Fruit fly (Drosophila melanogaster) whole organism, prepupa: ENCODE results near the gene Rb97D.

ENCODE experiments used
- CG10669 ChIP-seq: fragments of 200-800 bp; sonication (Bioruptor generic); optimal IDR thresholded peaks from 3 replicates; lab custom pipeline; 2018; ENCODE audit warnings: missing biosample characterization, mild to moderate bottlenecking, missing genetic modification characterization, moderate library complexity
- CG11294 ChIP-seq: fragments of 200-800 bp; sonication (Bioruptor generic); IDR thresholded peaks from 2 replicates; pipeline ENCODE4 v1.3.6; 2022; ENCODE audit warnings: missing biosample characterization, missing genetic modification characterization
- CG11762 ChIP-seq: fragments of 200-800 bp; sonication (Bioruptor generic); optimal IDR thresholded peaks from 3 replicates; lab custom pipeline; 2016; ENCODE audit warnings: missing biosample characterization, missing genetic modification characterization; ENCODE audit not compliant: insufficient read depth
- CG15336 ChIP-seq: fragments of 200-800 bp; sonication (Bioruptor generic); IDR thresholded peaks from 2 replicates; pipeline ENCODE4 v1.3.6; 2022; ENCODE audit warnings: missing biosample characterization, missing genetic modification characterization
- CG3032 ChIP-seq: fragments of 200-800 bp; optimal IDR thresholded peaks from 2 replicates; lab custom pipeline; 2019; ENCODE audit warnings: missing biosample characterization, mild to moderate bottlenecking, missing genetic modification characterization, moderate library complexity
- CG32006 ChIP-seq: fragments of 200-800 bp; sonication (Bioruptor generic); optimal IDR thresholded peaks from 3 replicates; lab custom pipeline; 2017; ENCODE audit warnings: missing biosample characterization, mild to moderate bottlenecking, missing genetic modification characterization
- CG3919 ChIP-seq: fragments of 200-800 bp; sonication (Bioruptor generic); optimal IDR thresholded peaks from 3 replicates; lab custom pipeline; 2016; ENCODE audit warnings: missing biosample characterization, missing genetic modification characterization
- CG4318 ChIP-seq: fragments of 200-800 bp; sonication (Bioruptor generic); optimal IDR thresholded peaks from 3 replicates; lab custom pipeline; 2017; ENCODE audit warnings: missing biosample characterization, mild to moderate bottlenecking, missing genetic modification characterization
- CG6163 ChIP-seq: fragments of 200-800 bp; sonication (Bioruptor generic); IDR thresholded peaks from 3 replicates; pipeline ENCODE4 v1.3.6; 2022; ENCODE audit warnings: missing biosample characterization, missing genetic modification characterization
- CG6808 ChIP-seq: fragments of 200-800 bp; sonication (Bioruptor generic); optimal IDR thresholded peaks from 3 replicates; lab custom pipeline; 2017; ENCODE audit warnings: missing biosample characterization, missing genetic modification characterization, mild to moderate bottlenecking, moderate library complexity, missing genetic modification reagents
- CG6854 ChIP-seq: fragments of 200-800 bp; sonication (Bioruptor generic); optimal IDR thresholded peaks from 2 replicates; lab custom pipeline; 2017; ENCODE audit warnings: missing biosample characterization, mild to moderate bottlenecking, missing genetic modification characterization
- CG8119 ChIP-seq: fragments of 200-800 bp; sonication (Bioruptor generic); IDR thresholded peaks from 3 replicates; pipeline ENCODE4 v1.3.6; 2022; ENCODE audit warnings: missing biosample characterization, missing genetic modification characterization
- CG8319 ChIP-seq: fragments of 200-800 bp; sonication (Bioruptor generic); optimal IDR thresholded peaks from 3 replicates; lab custom pipeline; 2016; ENCODE audit warnings: missing biosample characterization, missing genetic modification characterization
- CG8632 ChIP-seq: fragments of 200-800 bp; sonication (Bioruptor generic); optimal IDR thresholded peaks from 3 replicates; lab custom pipeline; 2016; ENCODE audit warnings: missing biosample characterization, missing genetic modification characterization
- Eip78C ChIP-seq: fragments of 200-800 bp; sonication (Bioruptor generic); peaks from one replicate; lab custom pipeline; 2016; ENCODE audit warnings: missing biosample characterization, missing genetic modification characterization
- Hr39 ChIP-seq: fragments of 200-800 bp; sonication (Bioruptor generic); optimal IDR thresholded peaks from 2 replicates; lab custom pipeline; 2016; ENCODE audit warnings: missing biosample characterization, missing genetic modification characterization
- Lpt ChIP-seq: fragments of 200-800 bp; sonication (Bioruptor generic); optimal IDR thresholded peaks from 3 replicates; lab custom pipeline; 2016; ENCODE audit warnings: missing biosample characterization, missing genetic modification characterization
- Met ChIP-seq: fragments of 200-800 bp; sonication (Bioruptor generic); optimal IDR thresholded peaks from 3 replicates; lab custom pipeline; 2016; ENCODE audit warnings: missing biosample characterization, missing genetic modification characterization
- OdsH ChIP-seq: fragments of 200-800 bp; sonication (Bioruptor generic); optimal IDR thresholded peaks from 3 replicates; lab custom pipeline; 2016; ENCODE audit warnings: missing biosample characterization, missing genetic modification characterization
- Sox102F ChIP-seq: fragments of 200-800 bp; sonication (Bioruptor generic); optimal IDR thresholded peaks from 2 replicates; lab custom pipeline; 2016; ENCODE audit warnings: missing biosample characterization, mild to moderate bottlenecking, missing genetic modification characterization
- Sox15 ChIP-seq: fragments of 200-800 bp; sonication (Bioruptor generic); optimal IDR thresholded peaks from 3 replicates; lab custom pipeline; 2016; ENCODE audit warnings: missing biosample characterization, missing genetic modification characterization
- acj6 ChIP-seq: fragments of 200-800 bp; sonication (Bioruptor generic); optimal IDR thresholded peaks from 3 replicates; lab custom pipeline; 2016; ENCODE audit warnings: missing biosample characterization, missing genetic modification characterization
- cyc ChIP-seq: fragments of 200-800 bp; sonication (Bioruptor generic); optimal IDR thresholded peaks from 3 replicates; lab custom pipeline; 2016; ENCODE audit warnings: missing biosample characterization, missing genetic modification characterization
- eg ChIP-seq: fragments of 200-800 bp; sonication (Bioruptor generic); IDR thresholded peaks from 3 replicates; pipeline ENCODE4 v1.3.6; 2022; ENCODE audit warnings: missing biosample characterization, missing genetic modification characterization
- esn ChIP-seq: fragments of 200-800 bp; sonication (Bioruptor generic); optimal IDR thresholded peaks from 2 replicates; lab custom pipeline; 2016; ENCODE audit warnings: missing biosample characterization, mild to moderate bottlenecking, missing genetic modification characterization, moderate library complexity
- fd85E ChIP-seq: fragments of 200-800 bp; sonication (Bioruptor generic); optimal IDR thresholded peaks from 3 replicates; lab custom pipeline; 2016; ENCODE audit warnings: missing biosample characterization, missing genetic modification characterization
- fkh ChIP-seq: fragments of 200-800 bp; sonication (Bioruptor generic); optimal IDR thresholded peaks from 3 replicates; lab custom pipeline; 2017; ENCODE audit warnings: missing biosample characterization, mild to moderate bottlenecking, missing genetic modification characterization, moderate library complexity
- net ChIP-seq: fragments of 200-800 bp; sonication (Bioruptor generic); optimal IDR thresholded peaks from 3 replicates; lab custom pipeline; 2016; ENCODE audit warnings: missing biosample characterization, missing genetic modification characterization
- spab ChIP-seq: fragments of 200-800 bp; sonication (Bioruptor generic); optimal IDR thresholded peaks from 2 replicates; lab custom pipeline; 2017; ENCODE audit warnings: missing biosample characterization, mild to moderate bottlenecking, missing genetic modification characterization, missing genetic modification reagents
- ss ChIP-seq, 2 experiments: fragments of 200-800 bp; sonication (Bioruptor generic); optimal IDR thresholded peaks; 2 replicates in 1 of 2; 3 replicates in 1 of 2; lab custom pipeline; 2017 to 2018; ENCODE audit warnings: mild to moderate bottlenecking in 2 of 2, missing biosample characterization in 2 of 2, missing genetic modification characterization in 2 of 2, moderate library complexity in 1 of 2
- svp ChIP-seq: fragments of 200-800 bp; sonication (Bioruptor generic); peaks from one replicate; lab custom pipeline; 2016; ENCODE audit warnings: missing biosample characterization, missing genetic modification characterization

The Rb97D gene

DNA sequence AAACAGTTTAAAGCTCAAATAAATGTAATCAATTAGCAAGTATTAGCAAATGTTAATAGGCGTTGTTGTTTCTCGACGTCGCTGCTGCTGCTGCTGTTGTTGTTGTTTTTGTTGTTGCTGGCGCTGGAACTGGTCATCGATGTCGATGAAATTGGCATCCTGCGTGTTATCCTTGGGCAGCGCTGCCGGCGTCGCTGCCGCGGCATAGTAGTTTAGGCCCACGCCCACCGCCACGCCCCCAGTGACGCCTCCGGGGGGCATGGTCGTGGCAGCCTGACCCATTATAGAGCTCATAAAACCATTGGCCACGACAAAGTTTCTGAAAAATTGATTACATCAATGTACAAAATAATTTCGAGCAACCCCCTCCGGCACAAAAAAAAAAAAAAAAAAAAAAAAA is 1.3 kb upstream of the Rb97D start:
- TF ChIP-seq CG32006 (GFP tag; lab: Kevin White, UChicago): no peak

DNA sequence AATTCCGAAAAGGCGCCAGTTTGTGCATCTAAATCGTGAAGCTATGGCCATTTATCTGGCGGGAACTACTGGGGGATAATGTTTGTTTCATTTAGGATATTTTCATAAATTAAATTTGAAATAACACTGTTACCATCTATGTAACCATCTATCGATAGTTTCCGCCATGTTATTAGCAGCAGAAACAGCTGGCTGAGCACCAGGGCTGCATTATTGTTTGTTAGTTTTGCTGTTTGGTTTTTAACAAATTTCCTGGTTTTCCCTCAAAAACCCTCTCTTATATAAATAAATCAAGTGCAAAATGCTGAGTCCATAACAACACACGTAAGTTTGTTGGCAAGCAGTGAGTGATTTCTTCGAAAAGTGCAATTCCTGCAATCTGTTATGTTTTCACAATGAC is 890 bp upstream of the Rb97D start, which contains the start of gene CG5500:
Gene CG5500, plus strand, starts transcription at position 199 of the 400 bp plus-strand sequence.
- TF ChIP-seq fkh (GFP tag; lab: Kevin White, UChicago) (peak; percentile 83), ss (GFP tag; optimal IDR thresholded peaks at IDR 0.05; lab: Kevin White, UChicago) (no peak), spab (GFP tag; lab: Kevin White, UChicago) (no peak), esn (GFP tag; lab: Kevin White, UChicago) (peak; percentile 14)

- TF ChIP-seq eg (GFP tag; lab: Robert Waterston, UW): peak; percentile 43; the same call in 1 of the 3 replicates
- TF ChIP-seq CG6163 (GFP tag; lab: Robert Waterston, UW): 0 out of 3 replicates have a peak, but pooled peaks have one; percentile 16
- TF ChIP-seq esn (GFP tag; lab: Kevin White, UChicago): no peak
- no peak for TF ChIP-seq Sox102F (GFP tag; lab: Kevin White, UChicago)
- no peak for TF ChIP-seq Met (GFP tag; lab: Kevin White, UChicago)
- no peak for TF ChIP-seq CG10669 (GFP tag; lab: Kevin White, UChicago)
- TF ChIP-seq cyc (GFP tag; lab: Kevin White, UChicago): no peak
These were observed 3.7 kb downstream of the Rb97D start, which contains the start of gene SPARC for dm6 chr3R:26871852-26872251. SPARC (minus strand) TSS chr3R:26871995.

dm6 chr3R:26871061-26871460 is 4.5 kb downstream of the Rb97D start:
- peak; percentile 85 for TF ChIP-seq svp (GFP tag; lab: Kevin White, UChicago)
- no peak for TF ChIP-seq CG11294 (GFP tag; lab: Robert Waterston, UW)

DNA sequence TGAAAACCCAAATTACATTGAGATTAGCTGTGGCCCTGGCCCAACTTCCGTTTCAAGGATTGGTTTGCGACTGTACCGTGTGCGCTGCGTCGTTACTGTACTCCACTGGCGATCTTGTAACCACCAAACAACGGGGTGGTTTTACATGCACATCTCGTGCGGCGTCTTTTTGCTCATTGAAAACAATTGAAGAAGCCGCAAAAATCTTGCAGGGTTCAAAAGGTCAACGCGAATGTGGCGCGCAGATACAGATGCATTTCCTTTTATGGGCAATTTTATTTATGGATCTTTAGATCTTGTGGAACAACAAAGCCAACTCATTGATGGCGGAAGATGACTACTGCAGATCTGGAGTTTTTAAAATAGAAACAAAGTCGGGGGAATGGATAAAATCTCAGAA is 5.0 kb downstream of the Rb97D start:
- TF ChIP-seq svp (GFP tag; lab: Kevin White, UChicago): peak; percentile 55
- no peak for TF ChIP-seq net (GFP tag; lab: Kevin White, UChicago)
- peak; percentile 17 for TF ChIP-seq Eip78C

DNA sequence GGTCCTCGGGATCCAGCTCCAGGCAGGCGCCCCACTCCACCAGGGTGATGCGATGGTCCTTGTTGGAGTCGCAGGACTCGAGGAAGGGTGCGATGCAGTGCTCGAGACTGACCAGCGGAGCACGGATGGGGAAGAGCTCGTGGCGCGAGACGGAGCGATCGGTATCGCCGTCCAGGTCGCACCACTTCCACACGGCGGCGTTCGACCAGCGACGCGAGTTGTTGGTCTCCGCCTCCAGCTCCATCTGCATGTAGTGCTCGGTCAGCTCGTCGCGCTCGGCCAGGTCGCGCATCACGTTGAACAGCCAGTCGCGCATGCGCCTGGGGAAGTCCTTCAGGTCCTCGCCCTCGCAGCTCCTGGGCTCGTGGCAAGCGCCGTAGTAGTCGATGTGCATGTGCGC is 6.1 kb downstream of the Rb97D start:
- TF ChIP-seq CG8632 (GFP tag; lab: Kevin White, UChicago) (no peak), Sox102F (GFP tag; lab: Kevin White, UChicago) (no peak), Sox15 (GFP tag; lab: Kevin White, UChicago) (no peak), fkh (GFP tag; lab: Kevin White, UChicago) (no peak), OdsH (GFP tag; lab: Kevin White, UChicago) (no peak), CG4318 (no peak), CG6163 (GFP tag; lab: Robert Waterston, UW) (no peak)

- TF ChIP-seq CG8119 (GFP tag; lab: Robert Waterston, UW): peak; percentile 31; the same call in 1 of the 3 replicates
- TF ChIP-seq svp (GFP tag; lab: Kevin White, UChicago): no peak
- peak; percentile 49; the same call in 1 of the 2 replicates for TF ChIP-seq CG15336 (GFP tag; lab: Robert Waterston, UW)
- TF ChIP-seq Eip78C: peak; percentile 37
- no peak for TF ChIP-seq CG10669 (GFP tag; lab: Kevin White, UChicago)
- TF ChIP-seq eg (GFP tag; lab: Robert Waterston, UW): 0 out of 3 replicates have a peak, but pooled peaks have one; percentile 16
These were observed 8.0 kb downstream of the Rb97D start for dm6 chr3R:26867457-26868044.

dm6 chr3R:26866577-26867456 is 8.7 kb downstream of the Rb97D start, which contains the start of the genes ball and His2Av:
ball (minus strand) TSS chr3R:26866807.
His2Av (plus strand) TSS chr3R:26866929.
- TF ChIP-seq Sox102F (GFP tag; lab: Kevin White, UChicago): peak; percentile 69
- TF ChIP-seq Lpt: peak; percentile 33
- peak; percentile 81 for TF ChIP-seq OdsH (GFP tag; lab: Kevin White, UChicago)
- TF ChIP-seq CG6808 (GFP tag; lab: Kevin White, UChicago): peak; percentile 6
- TF ChIP-seq Eip78C: peak; percentile 90
- no peak for TF ChIP-seq CG6854 (GFP tag; lab: Kevin White, UChicago)
- peak; percentile 75 for TF ChIP-seq Sox15 (GFP tag; lab: Kevin White, UChicago)
- peak; percentile 60 for TF ChIP-seq CG32006 (GFP tag; lab: Kevin White, UChicago)
- TF ChIP-seq fd85E: no peak
- TF ChIP-seq eg (GFP tag; lab: Robert Waterston, UW): peak; percentile 80
- peak; percentile 80 for TF ChIP-seq acj6 (GFP tag; lab: Kevin White, UChicago)
- peak; percentile 58 for TF ChIP-seq CG11762
- peak; percentile 85 for TF ChIP-seq CG3919 (GFP tag; lab: Kevin White, UChicago)
- peak; percentile 90 for TF ChIP-seq Hr39 (GFP tag; lab: Kevin White, UChicago)
- peak; percentile 72 for TF ChIP-seq CG8319 (GFP tag; lab: Kevin White, UChicago)
- TF ChIP-seq CG3032 (tag; lab: Kevin White, UChicago): peak; percentile 71
- TF ChIP-seq CG8632 (GFP tag; lab: Kevin White, UChicago): peak; percentile 66
